Fruit fly (Drosophila melanogaster) whole organism, embryonic: ENCODE results near the gene CG14082.

ENCODE experiments used
- B-H2 ChIP-seq: fragments of 200-800 bp; sonication (Bioruptor generic); optimal IDR thresholded peaks from 2 replicates; lab custom pipeline; 2018; ENCODE audit warnings: missing biosample characterization, mild to moderate bottlenecking, missing genetic modification characterization
- CG10274 ChIP-seq: fragments of 200-800 bp; sonication (Bioruptor generic); optimal IDR thresholded peaks from 3 replicates; lab custom pipeline; 2017; ENCODE audit warnings: missing biosample characterization, mild to moderate bottlenecking, missing genetic modification characterization
- CG10543 ChIP-seq: fragments of 200-800 bp; sonication (Bioruptor generic); optimal IDR thresholded peaks from 3 replicates; lab custom pipeline; 2017; ENCODE audit warnings: missing biosample characterization, mild to moderate bottlenecking, missing genetic modification characterization, moderate library complexity
- CG12104 ChIP-seq: fragments of 200-800 bp; sonication (Bioruptor generic); optimal IDR thresholded peaks from 3 replicates; lab custom pipeline; 2016; ENCODE audit warnings: missing biosample characterization, missing genetic modification characterization
- CG1233 ChIP-seq: fragments of 200-800 bp; sonication (Bioruptor generic); optimal IDR thresholded peaks from 4 replicates; lab custom pipeline; 2018; ENCODE audit warnings: missing biosample characterization, mild to moderate bottlenecking, missing genetic modification characterization
- CG12769 ChIP-seq: fragments of 200-800 bp; sonication (Bioruptor generic); optimal IDR thresholded peaks from 2 replicates; lab custom pipeline; 2019; ENCODE audit warnings: missing biosample characterization, mild to moderate bottlenecking, missing genetic modification characterization, moderate library complexity
- CG14441 ChIP-seq: fragments of 200-800 bp; sonication (Bioruptor generic); IDR thresholded peaks from 2 replicates; pipeline ENCODE4 v1.3.6; 2022; ENCODE audit warnings: missing biosample characterization, missing genetic modification characterization
- CG15514 ChIP-seq: fragments of 200-800 bp; sonication (Bioruptor generic); optimal IDR thresholded peaks from 3 replicates; lab custom pipeline; 2017; ENCODE audit warnings: missing biosample characterization, missing genetic modification characterization, mild to moderate bottlenecking, moderate library complexity, missing genetic modification reagents
- CG2199 ChIP-seq: fragments of 200-800 bp; sonication (Bioruptor generic); IDR thresholded peaks from 3 replicates; pipeline ENCODE4 v1.3.6; 2022; ENCODE audit warnings: missing biosample characterization, missing genetic modification characterization
- CG32767 ChIP-seq: fragments of 200-800 bp; sonication (Bioruptor generic); IDR thresholded peaks from 2 replicates; pipeline ENCODE4 v1.3.6; 2022; ENCODE audit warnings: missing biosample characterization, missing genetic modification characterization
- CG6272 ChIP-seq: fragments of 200-800 bp; sonication (Bioruptor generic); IDR thresholded peaks from 2 replicates; pipeline ENCODE4 v1.3.6; 2022; ENCODE audit warnings: missing biosample characterization, missing genetic modification characterization
- CG6683 ChIP-seq: fragments of 200-800 bp; sonication (Bioruptor generic); optimal IDR thresholded peaks from 2 replicates; lab custom pipeline; 2017; ENCODE audit warnings: missing biosample characterization, mild to moderate bottlenecking, missing genetic modification characterization, missing genetic modification reagents
- Deaf1 ChIP-seq: fragments of 200-800 bp; optimal IDR thresholded peaks from 3 replicates; lab custom pipeline; 2019; ENCODE audit warnings: missing biosample characterization, mild to moderate bottlenecking, missing genetic modification characterization, moderate library complexity
- Dref ChIP-seq: fragments of 200-800 bp; sonication (Bioruptor generic); IDR thresholded peaks from 2 replicates; pipeline ENCODE4 v1.3.6; 2022; ENCODE audit warnings: missing biosample characterization, missing genetic modification characterization
- E2f1 ChIP-seq: fragments of 200-800 bp; sonication (Bioruptor generic); IDR thresholded peaks from 2 replicates; pipeline ENCODE4 v1.3.6; 2022; ENCODE audit warnings: missing biosample characterization, missing genetic modification characterization
- Gug ChIP-seq: fragments of 200-800 bp; sonication (Bioruptor generic); IDR thresholded peaks from 4 replicates; pipeline ENCODE4 v1.3.6; 2022; ENCODE audit warnings: missing biosample characterization, missing genetic modification characterization
- H15 ChIP-seq: fragments of 200-800 bp; sonication (Bioruptor generic); IDR thresholded peaks from 3 replicates; pipeline ENCODE4 v1.3.6; 2022; ENCODE audit warnings: missing biosample characterization, missing genetic modification characterization
- HHEX ChIP-seq: fragments of 200-800 bp; sonication (Bioruptor generic); optimal IDR thresholded peaks from 3 replicates; lab custom pipeline; 2017; ENCODE audit warnings: missing biosample characterization, mild to moderate bottlenecking, missing genetic modification characterization, missing genetic modification reagents
- Hr39 ChIP-seq: fragments of >200 bp; optimal IDR thresholded peaks from 2 replicates; lab custom pipeline; 2017
- Hr78 ChIP-seq, 2 experiments: fragments of 200-800 bp in 1 of 2; fragments of >200 bp in 1 of 2; sonication (Bioruptor generic) in 1 of 2; optimal IDR thresholded peaks; 2 replicates each; lab custom pipeline; 2017 to 2019; ENCODE audit warnings: missing biosample characterization in 2 of 2, missing genetic modification characterization in 2 of 2, mild to moderate bottlenecking in 1 of 2, moderate library complexity in 1 of 2
- Lpt ChIP-seq: fragments of >200 bp; optimal IDR thresholded peaks from 2 replicates; lab custom pipeline; 2018; ENCODE audit warnings: missing biosample characterization, missing genetic modification characterization
- MBD-R2 ChIP-seq: fragments of 200-800 bp; sonication (Bioruptor generic); IDR thresholded peaks from 2 replicates; pipeline ENCODE4 v1.3.6; 2022; ENCODE audit warnings: missing biosample characterization, missing genetic modification characterization
- Med ChIP-seq: fragments of 200-800 bp; sonication (Bioruptor generic); peaks from one replicate; lab custom pipeline; 2016; ENCODE audit warnings: missing biosample characterization, missing genetic modification characterization, mild to moderate bottlenecking, inconsistent platforms, moderate library complexity
- Mes4 ChIP-seq: fragments of 200-800 bp; sonication (Bioruptor generic); optimal IDR thresholded peaks from 2 replicates; lab custom pipeline; 2016; ENCODE audit warnings: missing biosample characterization, missing genetic modification characterization
- NFAT ChIP-seq: fragments of 200-800 bp; sonication (Bioruptor generic); IDR thresholded peaks from 2 replicates; pipeline ENCODE4 v1.3.6; 2022; ENCODE audit warnings: missing biosample characterization, missing genetic modification characterization
- Rfx ChIP-seq: fragments of 200-800 bp; sonication (Bioruptor generic); IDR thresholded peaks from 2 replicates; pipeline ENCODE4 v1.3.6; 2022; ENCODE audit warnings: missing biosample characterization, missing genetic modification characterization
- Rx ChIP-seq: fragments of 200-800 bp; sonication (Bioruptor generic); IDR thresholded peaks from 2 replicates; pipeline ENCODE4 v1.3.6; 2022; ENCODE audit warnings: missing biosample characterization, missing genetic modification characterization
- Trl ChIP-seq, 3 experiments: fragments of >200 bp in 2 of 3; fragments of 200-800 bp in 1 of 3; sonication (Bioruptor generic) in 1 of 3; optimal IDR thresholded peaks; 2 replicates in 1 of 3; 3 replicates in 2 of 3; lab custom pipeline; 2016 to 2017; ENCODE audit warnings: missing biosample characterization in 1 of 3, missing genetic modification characterization in 1 of 3
- Xbp1 ChIP-seq: fragments of 200-800 bp; sonication (Bioruptor generic); optimal IDR thresholded peaks from 3 replicates; lab custom pipeline; 2016; ENCODE audit warnings: missing biosample characterization, mild to moderate bottlenecking, missing genetic modification characterization
- abd-A ChIP-seq: fragments of 200-800 bp; sonication (Bioruptor generic); optimal IDR thresholded peaks from 3 replicates; lab custom pipeline; 2019; ENCODE audit warnings: missing biosample characterization, mild to moderate bottlenecking, missing genetic modification characterization, moderate library complexity
- chinmo ChIP-seq: fragments of 200-800 bp; sonication (Bioruptor generic); IDR thresholded peaks from 4 replicates; pipeline ENCODE4 v1.3.6; 2022; ENCODE audit warnings: missing biosample characterization, missing genetic modification characterization; ENCODE audit not compliant: partially characterized antibody
- ci ChIP-seq: fragments of 200-800 bp; sonication (Bioruptor generic); IDR thresholded peaks from 3 replicates; pipeline ENCODE4 v1.3.6; 2022; ENCODE audit warnings: missing biosample characterization, missing genetic modification characterization
- crc ChIP-seq: fragments of 200-800 bp; sonication (Bioruptor generic); optimal IDR thresholded peaks from 2 replicates; lab custom pipeline; 2016; ENCODE audit warnings: missing biosample characterization, missing genetic modification characterization
- crol ChIP-seq: fragments of 200-800 bp; sonication (Bioruptor generic); IDR thresholded peaks from 2 replicates; pipeline ENCODE4 v1.3.6; 2022; ENCODE audit warnings: missing biosample characterization, missing genetic modification characterization
- dm ChIP-seq: fragments of 200-800 bp; sonication (Bioruptor generic); optimal IDR thresholded peaks from 3 replicates; lab custom pipeline; 2016; ENCODE audit warnings: missing biosample characterization, missing genetic modification characterization
- dmrt99B ChIP-seq: fragments of 200-800 bp; sonication (Bioruptor generic); optimal IDR thresholded peaks from 2 replicates; lab custom pipeline; 2018; ENCODE audit warnings: missing biosample characterization, mild to moderate bottlenecking, missing genetic modification characterization, moderate library complexity
- gsb-n ChIP-seq: fragments of 200-800 bp; sonication (Bioruptor generic); optimal IDR thresholded peaks from 3 replicates; lab custom pipeline; 2018; ENCODE audit warnings: missing biosample characterization, mild to moderate bottlenecking, missing genetic modification characterization
- hbn ChIP-seq: fragments of 200-800 bp; sonication (Bioruptor generic); IDR thresholded peaks from 2 replicates; pipeline ENCODE4 v1.3.6; 2022; ENCODE audit warnings: missing biosample characterization, missing genetic modification characterization; ENCODE audit not compliant: partially characterized antibody
- kni ChIP-seq: fragments of 200-800 bp; sonication (Bioruptor generic); optimal IDR thresholded peaks from 3 replicates; lab custom pipeline; 2017; ENCODE audit warnings: mild to moderate bottlenecking, missing biosample characterization, missing genetic modification reagents, missing genetic modification characterization
- lilli ChIP-seq: fragments of 200-800 bp; sonication (Bioruptor generic); optimal IDR thresholded peaks from 3 replicates; lab custom pipeline; 2016; ENCODE audit warnings: missing biosample characterization, missing genetic modification characterization
- lmd ChIP-seq: fragments of 200-800 bp; sonication (Bioruptor generic); IDR thresholded peaks from 2 replicates; pipeline ENCODE4 v1.3.6; 2022; ENCODE audit warnings: missing biosample characterization, missing genetic modification characterization
- nau ChIP-seq: fragments of 200-800 bp; sonication (Bioruptor generic); optimal IDR thresholded peaks from 3 replicates; lab custom pipeline; 2017; ENCODE audit warnings: missing biosample characterization, mild to moderate bottlenecking, missing genetic modification characterization, missing genetic modification reagents
- org-1 ChIP-seq: fragments of 200-800 bp; sonication (Bioruptor generic); optimal IDR thresholded peaks from 2 replicates; lab custom pipeline; 2017; ENCODE audit warnings: missing biosample characterization, missing genetic modification characterization
- otp ChIP-seq: fragments of 200-800 bp; sonication (Bioruptor generic); IDR thresholded peaks from 3 replicates; pipeline ENCODE4, ENCODE4 v1.3.6; 2022; ENCODE audit warnings: missing biosample characterization, missing genetic modification characterization
- phol ChIP-seq: fragments of 200-800 bp; sonication (Bioruptor generic); optimal IDR thresholded peaks from 3 replicates; lab custom pipeline; 2018; ENCODE audit warnings: missing biosample characterization, mild to moderate bottlenecking, missing genetic modification characterization, moderate library complexity
- run ChIP-seq: fragments of 200-800 bp; sonication (Bioruptor generic); optimal IDR thresholded peaks from 3 replicates; lab custom pipeline; 2018; ENCODE audit warnings: missing biosample characterization, mild to moderate bottlenecking, missing genetic modification characterization
- slou ChIP-seq: fragments of 200-800 bp; sonication (Bioruptor generic); optimal IDR thresholded peaks from 3 replicates; lab custom pipeline; 2016; ENCODE audit warnings: missing biosample characterization, missing genetic modification characterization
- sr ChIP-seq: fragments of 200-800 bp; sonication (Bioruptor generic); IDR thresholded peaks from 3 replicates; pipeline ENCODE4 v1.3.6; 2022; ENCODE audit warnings: missing biosample characterization, missing genetic modification characterization
- twi ChIP-seq: fragments of 200-800 bp; optimal IDR thresholded peaks from 2 replicates; lab custom pipeline; 2019; ENCODE audit warnings: missing biosample characterization, mild to moderate bottlenecking, missing genetic modification characterization, moderate library complexity
- wor ChIP-seq: fragments of 200-800 bp; sonication (Bioruptor generic); IDR thresholded peaks from 2 replicates; pipeline ENCODE4 v1.3.6; 2022; ENCODE audit warnings: missing biosample characterization, missing genetic modification characterization
- z ChIP-seq: fragments of 200-800 bp; sonication (Bioruptor generic); IDR thresholded peaks from 3 replicates; pipeline ENCODE4 v1.3.6; 2022; ENCODE audit warnings: missing biosample characterization, missing genetic modification characterization

Gene CG14082

dm6 chr3L:19158343-19158742 is 19.6 kb upstream of the CG14082 start:
- TF ChIP-seq Trl (optimal IDR thresholded peaks at IDR 0.05; lab: Kevin White, UChicago): no peak
- TF ChIP-seq Trl (GFP tag; optimal IDR thresholded peaks at IDR 0.05; lab: Kevin White, UChicago): no peak
- TF ChIP-seq dm (GFP tag; lab: Kevin White, UChicago): no peak
- no peak for TF ChIP-seq Hr78 (GFP tag; optimal IDR thresholded peaks at IDR 0.05; lab: Kevin White, UChicago)
- TF ChIP-seq abd-A (tag; lab: Kevin White, UChicago): peak; percentile 39
- TF ChIP-seq otp (GFP tag; lab: Robert Waterston, UW): no peak
- no peak for TF ChIP-seq CG15514
- TF ChIP-seq NFAT (GFP tag; lab: Robert Waterston, UW): 0 out of 2 replicates have a peak, but pooled peaks have one; percentile 6
- TF ChIP-seq CG6272 (GFP tag; lab: Robert Waterston, UW): no peak
- 0 out of 3 replicates have a peak, but pooled peaks have one; percentile 15 for TF ChIP-seq sr
- TF ChIP-seq chinmo (GFP tag; lab: Robert Waterston, UW): no peak
- peak; percentile 12 for TF ChIP-seq kni (GFP tag; lab: Kevin White, UChicago)
- TF ChIP-seq CG6683 (GFP tag; lab: Kevin White, UChicago): no peak
- TF ChIP-seq HHEX (GFP tag; lab: Kevin White, UChicago): no peak
- TF ChIP-seq H15 (GFP tag; lab: Robert Waterston, UW): 0 out of 3 replicates have a peak, but pooled peaks have one; percentile 10
- peak; percentile 14 for TF ChIP-seq run
- no peak for TF ChIP-seq phol
- no peak for TF ChIP-seq Xbp1 (GFP tag; lab: Kevin White, UChicago)
- peak; percentile 31; the same call in 1 of the 3 replicates for TF ChIP-seq CG2199 (GFP tag; lab: Robert Waterston, UW)
- TF ChIP-seq Dref: 0 out of 2 replicates have a peak, but pooled peaks have one; percentile 5
- TF ChIP-seq lmd: 0 out of 2 replicates have a peak, but pooled peaks have one; percentile 23
- no peak for TF ChIP-seq Lpt (GFP tag; lab: Kevin White, UChicago)
- TF ChIP-seq Deaf1 (tag; lab: Kevin White, UChicago): peak; percentile 5
- 0 out of 3 replicates have a peak, but pooled peaks have one; percentile 39 for TF ChIP-seq z (GFP tag; lab: Robert Waterston, UW)
- TF ChIP-seq CG12104 (GFP tag; lab: Kevin White, UChicago): no peak
- no peak for TF ChIP-seq lilli (GFP tag; lab: Kevin White, UChicago)
- peak; percentile 57 for TF ChIP-seq Med (GFP tag; lab: Kevin White, UChicago)
- TF ChIP-seq Mes4 (GFP tag; lab: Kevin White, UChicago): no peak
- TF ChIP-seq slou (GFP tag; lab: Kevin White, UChicago): no peak
- no peak for TF ChIP-seq Gug (GFP tag; lab: Robert Waterston, UW)
- peak; percentile 8 for TF ChIP-seq CG12769 (tag; lab: Kevin White, UChicago)
- TF ChIP-seq hbn (GFP tag; lab: Robert Waterston, UW): no peak
- TF ChIP-seq Rfx (GFP tag; lab: Robert Waterston, UW): peak; percentile 7; the same call in 1 of the 2 replicates
- no peak for TF ChIP-seq nau (GFP tag; lab: Kevin White, UChicago)
- TF ChIP-seq CG10543 (GFP tag; lab: Kevin White, UChicago): peak; percentile 38
- no peak for TF ChIP-seq crc (GFP tag; lab: Kevin White, UChicago)
- no peak for TF ChIP-seq MBD-R2 (GFP tag; lab: Robert Waterston, UW)
- no peak for TF ChIP-seq Hr39 (lab: Kevin White, UChicago)
- no peak for TF ChIP-seq B-H2 (GFP tag; lab: Kevin White, UChicago)
- 0 out of 2 replicates have a peak, but pooled peaks have one; percentile 23 for TF ChIP-seq CG32767
- no peak for TF ChIP-seq dmrt99B
- no peak for TF ChIP-seq CG14441
- TF ChIP-seq E2f1: no peak
- no peak for TF ChIP-seq gsb-n (tag; lab: Kevin White, UChicago)
- peak; percentile 8 for TF ChIP-seq org-1 (GFP tag; lab: Kevin White, UChicago)
- TF ChIP-seq CG10274 (GFP tag; lab: Kevin White, UChicago): no peak
- TF ChIP-seq twi (tag; lab: Kevin White, UChicago): no peak
- TF ChIP-seq Rx (GFP tag; lab: Robert Waterston, UW): no peak
- no peak for TF ChIP-seq CG1233
- no peak for TF ChIP-seq ci (GFP tag; lab: Robert Waterston, UW)
- peak; percentile 92 for TF ChIP-seq crol (GFP tag; lab: Robert Waterston, UW)
- no peak for TF ChIP-seq wor (GFP tag; lab: Robert Waterston, UW)
